Worm (Caenorhabditis elegans) whole organism, L1 larva: ENCODE results near the gene dnj-3.

Experiments used
- lin-39 ChIP-seq: fragments of 150-350 bp; optimal IDR thresholded peaks from 2 replicates; lab custom pipeline; 2014; ENCODE audit warnings: missing biosample characterization, missing genetic modification reagents, missing genetic modification characterization
- lsy-2 ChIP-seq, 2 experiments: fragments of 150-350 bp; optimal IDR thresholded peaks; 2 replicates each; lab custom pipeline; 2014; ENCODE audit warnings: missing biosample characterization in 2 of 2, missing genetic modification characterization in 2 of 2
- ztf-11 ChIP-seq, 2 experiments: sonication (generic microtip); optimal IDR thresholded peaks; 2 replicates each; lab custom pipeline; 2016 to 2017; ENCODE audit warnings: missing genetic modification characterization in 2 of 2, missing biosample characterization in 1 of 2, missing compliant biosample characterization in 1 of 2

DNA sequence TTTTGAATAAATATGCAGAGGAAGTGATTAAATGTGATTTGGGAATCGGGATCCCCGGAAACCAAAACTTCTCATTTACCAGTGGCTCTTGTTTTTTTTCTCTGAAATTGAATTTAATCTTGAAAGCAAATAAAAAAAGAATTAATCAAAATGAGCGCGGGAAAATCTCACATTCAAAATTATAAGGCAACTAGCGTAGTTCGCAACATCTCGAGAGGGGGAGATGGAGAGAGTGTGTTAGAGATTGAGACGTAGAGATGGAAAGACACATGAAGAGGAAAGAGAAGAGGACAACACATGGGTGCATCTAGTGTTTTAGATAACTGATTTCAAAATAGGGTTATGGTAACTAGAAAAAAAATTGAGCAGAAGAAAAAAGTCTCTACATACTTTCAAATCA lies 20.4 kb upstream of the dnj-3 start, which contains the start of gene sdc-3:
- TF ChIP-seq lsy-2 (tag; optimal IDR thresholded peaks at IDR 0.05; lab: Kevin White, UChicago) = no peak
- no peak for TF ChIP-seq lin-39
- no peak for TF ChIP-seq ztf-11 (tag; optimal IDR thresholded peaks at IDR 0.05; lab: Kevin White, UChicago)
